Fruit fly (Drosophila melanogaster) whole organism, embryonic: ENCODE results near the gene mRpL33.
A peak's percentile ranks its signal among the peaks of the same experiment; 100 is the strongest.

ENCODE experiments used
- Ada2b ChIP-seq: fragments of 200-800 bp; sonication (Bioruptor generic); IDR thresholded peaks from 2 replicates; pipeline ENCODE4 v1.3.6; 2022; ENCODE audit warnings: missing biosample characterization, missing genetic modification characterization
- Atf6 ChIP-seq: fragments of 200-800 bp; sonication (Bioruptor generic); IDR thresholded peaks from 2 replicates; pipeline ENCODE4 v1.3.6; 2022; ENCODE audit warnings: missing biosample characterization, missing genetic modification characterization
- CG10462 ChIP-seq: fragments of 200-800 bp; sonication (Bioruptor generic); optimal IDR thresholded peaks from 2 replicates; lab custom pipeline; 2016; ENCODE audit warnings: missing biosample characterization, missing genetic modification characterization
- CG11456 ChIP-seq: fragments of 200-800 bp; sonication (Bioruptor generic); IDR thresholded peaks from 3 replicates; pipeline ENCODE4 v1.3.6; 2022; ENCODE audit warnings: missing biosample characterization, missing genetic modification characterization
- CG12155 ChIP-seq: fragments of 200-800 bp; sonication (Bioruptor generic); optimal IDR thresholded peaks from 3 replicates; lab custom pipeline; 2016; ENCODE audit warnings: missing biosample characterization, missing genetic modification characterization
- CG12942 ChIP-seq: fragments of 200-800 bp; sonication (Bioruptor generic); optimal IDR thresholded peaks from 3 replicates; lab custom pipeline; 2016; ENCODE audit warnings: missing biosample characterization, missing genetic modification characterization
- CG13775 ChIP-seq: fragments of 200-800 bp; sonication (Bioruptor generic); optimal IDR thresholded peaks from 3 replicates; lab custom pipeline; 2017; ENCODE audit warnings: missing biosample characterization, mild to moderate bottlenecking, missing genetic modification characterization
- CG14441 ChIP-seq: fragments of 200-800 bp; sonication (Bioruptor generic); IDR thresholded peaks from 2 replicates; pipeline ENCODE4 v1.3.6; 2022; ENCODE audit warnings: missing biosample characterization, missing genetic modification characterization
- CG1603 ChIP-seq: fragments of 200-800 bp; sonication (Bioruptor generic); optimal IDR thresholded peaks from 2 replicates; lab custom pipeline; 2019; ENCODE audit warnings: missing biosample characterization, mild to moderate bottlenecking, missing genetic modification characterization, moderate library complexity
- CG17568 ChIP-seq: fragments of 200-800 bp; sonication (Bioruptor generic); optimal IDR thresholded peaks from 2 replicates; lab custom pipeline; 2018; ENCODE audit warnings: missing biosample characterization, mild to moderate bottlenecking, missing genetic modification characterization, moderate library complexity
- CG17912 ChIP-seq: fragments of 200-800 bp; sonication (Bioruptor generic); optimal IDR thresholded peaks from 2 replicates; lab custom pipeline; 2018; ENCODE audit warnings: missing biosample characterization, mild to moderate bottlenecking, missing genetic modification characterization
- CG18011 ChIP-seq: fragments of 200-800 bp; sonication (Bioruptor generic); optimal IDR thresholded peaks from 2 replicates; lab custom pipeline; 2017; ENCODE audit warnings: missing biosample characterization, missing genetic modification characterization, mild to moderate bottlenecking, moderate library complexity, missing genotype
- CG2678 ChIP-seq: fragments of 200-800 bp; sonication (Bioruptor generic); optimal IDR thresholded peaks from 3 replicates; lab custom pipeline; 2019; ENCODE audit warnings: missing biosample characterization, mild to moderate bottlenecking, missing genetic modification characterization, moderate library complexity
- CG32767 ChIP-seq: fragments of 200-800 bp; sonication (Bioruptor generic); IDR thresholded peaks from 2 replicates; pipeline ENCODE4 v1.3.6; 2022; ENCODE audit warnings: missing biosample characterization, missing genetic modification characterization
- CG33213 ChIP-seq: fragments of 200-800 bp; sonication (Bioruptor generic); optimal IDR thresholded peaks from 3 replicates; lab custom pipeline; 2016; ENCODE audit warnings: missing biosample characterization, missing genetic modification characterization
- CG4328 ChIP-seq: fragments of 200-800 bp; sonication (Bioruptor generic); optimal IDR thresholded peaks from 3 replicates; lab custom pipeline; 2017; ENCODE audit warnings: missing biosample characterization, missing genetic modification reagents, missing genetic modification characterization
- CG4404 ChIP-seq: fragments of 200-800 bp; sonication (Bioruptor generic); IDR thresholded peaks from 2 replicates; pipeline ENCODE4 v1.3.6; 2022; ENCODE audit warnings: missing biosample characterization, missing genetic modification characterization
- CG4424 ChIP-seq: fragments of 200-800 bp; sonication (Bioruptor generic); optimal IDR thresholded peaks from 3 replicates; lab custom pipeline; 2016; ENCODE audit warnings: missing biosample characterization, missing genetic modification characterization
- CG5180 ChIP-seq: fragments of 200-800 bp; sonication (Bioruptor generic); optimal IDR thresholded peaks from 3 replicates; lab custom pipeline; 2017; ENCODE audit warnings: missing biosample characterization, missing genetic modification characterization, mild to moderate bottlenecking, moderate library complexity, missing genetic modification reagents
- CG6854 ChIP-seq: fragments of 200-800 bp; sonication (Bioruptor generic); optimal IDR thresholded peaks from 3 replicates; lab custom pipeline; 2017; ENCODE audit warnings: missing biosample characterization, mild to moderate bottlenecking, missing genetic modification characterization
- CG8944 ChIP-seq: fragments of 200-800 bp; sonication (Bioruptor generic); optimal IDR thresholded peaks from 3 replicates; lab custom pipeline; 2016; ENCODE audit warnings: missing biosample characterization, missing genetic modification characterization
- CG9932 ChIP-seq: fragments of 200-800 bp; sonication (Bioruptor generic); IDR thresholded peaks from 2 replicates; pipeline ENCODE4 v1.3.6; 2022; ENCODE audit warnings: missing biosample characterization, missing genetic modification characterization
- Dip2 ChIP-seq: fragments of 200-800 bp; sonication (Bioruptor generic); IDR thresholded peaks from 2 replicates; pipeline ENCODE4 v1.3.6; 2022; ENCODE audit warnings: missing biosample characterization, missing genetic modification characterization
- Doc3 ChIP-seq: fragments of 200-800 bp; sonication (Bioruptor generic); IDR thresholded peaks from 3 replicates; pipeline ENCODE4 v1.3.6; 2022; ENCODE audit warnings: missing biosample characterization, missing genetic modification characterization; ENCODE audit not compliant: partially characterized antibody
- Dref ChIP-seq: fragments of 200-800 bp; sonication (Bioruptor generic); IDR thresholded peaks from 2 replicates; pipeline ENCODE4 v1.3.6; 2022; ENCODE audit warnings: missing biosample characterization, missing genetic modification characterization
- Eip74EF ChIP-seq, 2 experiments: fragments of 200-800 bp in 1 of 2; fragments of >200 bp in 1 of 2; sonication (Bioruptor generic) in 1 of 2; optimal IDR thresholded peaks; 2 replicates each; lab custom pipeline; 2017 to 2019; ENCODE audit warnings: missing biosample characterization in 2 of 2, missing genetic modification characterization in 2 of 2, mild to moderate bottlenecking in 1 of 2, moderate library complexity in 1 of 2
- Ets65A ChIP-seq: fragments of 200-800 bp; sonication (Bioruptor generic); peaks from one replicate; lab custom pipeline; 2016; ENCODE audit warnings: missing biosample characterization, missing genetic modification characterization
- Fer1 ChIP-seq: fragments of 200-800 bp; sonication (Bioruptor generic); optimal IDR thresholded peaks from 2 replicates; lab custom pipeline; 2017; ENCODE audit warnings: missing biosample characterization, mild to moderate bottlenecking, missing genetic modification characterization
- Fer2 ChIP-seq: fragments of 200-800 bp; sonication (Bioruptor generic); optimal IDR thresholded peaks from 2 replicates; lab custom pipeline; 2018; ENCODE audit warnings: missing biosample characterization, mild to moderate bottlenecking, missing genetic modification characterization, moderate library complexity
- HLHmδ ChIP-seq: fragments of 200-800 bp; sonication (Bioruptor generic); optimal IDR thresholded peaks from 2 replicates; lab custom pipeline; 2018; ENCODE audit warnings: missing biosample characterization, mild to moderate bottlenecking, missing genetic modification characterization, moderate library complexity
- Hr51 ChIP-seq, 2 experiments: fragments of 200-800 bp; sonication (Bioruptor generic); optimal IDR thresholded peaks; 2 replicates in 1 of 2; 3 replicates in 1 of 2; lab custom pipeline; 2016 to 2018; ENCODE audit warnings: missing biosample characterization in 2 of 2, missing genetic modification characterization in 2 of 2, mild to moderate bottlenecking in 1 of 2, moderate library complexity in 1 of 2
- ac ChIP-seq: fragments of 200-800 bp; sonication (Bioruptor generic); optimal IDR thresholded peaks from 3 replicates; lab custom pipeline; 2017; ENCODE audit warnings: missing biosample characterization, mild to moderate bottlenecking, missing genetic modification characterization
- bbx ChIP-seq: fragments of 200-800 bp; sonication (Bioruptor generic); IDR thresholded peaks from 2 replicates; pipeline ENCODE4 v1.3.6; 2022; ENCODE audit warnings: missing biosample characterization, missing genetic modification characterization; ENCODE audit not compliant: partially characterized antibody
- cad ChIP-seq: fragments of >200 bp; optimal IDR thresholded peaks from 2 replicates; lab custom pipeline; 2017; ENCODE audit warnings: missing biosample characterization, missing genetic modification characterization
- chn ChIP-seq: fragments of 200-800 bp; sonication (Bioruptor generic); optimal IDR thresholded peaks from 2 replicates; lab custom pipeline; 2016; ENCODE audit warnings: missing biosample characterization, missing genetic modification characterization
- fd3F ChIP-seq: fragments of 200-800 bp; sonication (Bioruptor generic); optimal IDR thresholded peaks from 2 replicates; lab custom pipeline; 2018; ENCODE audit warnings: missing biosample characterization, mild to moderate bottlenecking, missing genetic modification characterization, moderate library complexity
- gcm ChIP-seq: fragments of 200-800 bp; sonication (Bioruptor generic); optimal IDR thresholded peaks from 2 replicates; lab custom pipeline; 2019; ENCODE audit warnings: missing biosample characterization, mild to moderate bottlenecking, missing genetic modification characterization, moderate library complexity
- gsb ChIP-seq: fragments of 200-800 bp; sonication (Bioruptor generic); IDR thresholded peaks from 2 replicates; pipeline ENCODE4 v1.3.6; 2022; ENCODE audit warnings: missing biosample characterization, missing genetic modification characterization
- hbn ChIP-seq: fragments of 200-800 bp; sonication (Bioruptor generic); IDR thresholded peaks from 2 replicates; pipeline ENCODE4 v1.3.6; 2022; ENCODE audit warnings: missing biosample characterization, missing genetic modification characterization; ENCODE audit not compliant: partially characterized antibody
- insv ChIP-seq, 2 experiments: fragments of 200-800 bp; sonication (Bioruptor generic); optimal IDR thresholded peaks; 3 replicates each; lab custom pipeline; 2016 to 2018; ENCODE audit warnings: missing biosample characterization in 2 of 2, missing genetic modification characterization in 2 of 2
- klu ChIP-seq: fragments of 200-800 bp; sonication (Bioruptor generic); IDR thresholded peaks from 2 replicates; pipeline ENCODE4 v1.3.6; 2022; ENCODE audit warnings: missing biosample characterization, missing genetic modification characterization
- oc ChIP-seq: fragments of 200-800 bp; sonication (Bioruptor generic); optimal IDR thresholded peaks from 2 replicates; lab custom pipeline; 2018; ENCODE audit warnings: missing biosample characterization, mild to moderate bottlenecking, missing genetic modification characterization, moderate library complexity
- peb ChIP-seq: fragments of 200-800 bp; sonication (Bioruptor generic); IDR thresholded peaks from 2 replicates; pipeline ENCODE4 v1.3.6; 2022; ENCODE audit warnings: missing biosample characterization, missing genetic modification characterization
- ranshi ChIP-seq: fragments of 200-800 bp; sonication (Bioruptor generic); IDR thresholded peaks from 2 replicates; pipeline ENCODE4 v1.3.6; 2022; ENCODE audit warnings: missing biosample characterization, missing genetic modification characterization
- tio ChIP-seq: fragments of 200-800 bp; sonication (Bioruptor generic); optimal IDR thresholded peaks from 2 replicates; lab custom pipeline; 2017; ENCODE audit warnings: missing biosample characterization, missing genetic modification characterization, inconsistent platforms
- trem ChIP-seq: fragments of 200-800 bp; optimal IDR thresholded peaks from 3 replicates; lab custom pipeline; 2019; ENCODE audit warnings: missing biosample characterization, mild to moderate bottlenecking, missing genetic modification characterization, moderate library complexity
- unpg ChIP-seq: fragments of 200-800 bp; sonication (Bioruptor generic); optimal IDR thresholded peaks from 3 replicates; lab custom pipeline; 2018; ENCODE audit warnings: missing biosample characterization, mild to moderate bottlenecking, missing genetic modification characterization, moderate library complexity
- wek ChIP-seq: fragments of 200-800 bp; sonication (Bioruptor generic); optimal IDR thresholded peaks from 3 replicates; lab custom pipeline; 2018; ENCODE audit warnings: missing biosample characterization, mild to moderate bottlenecking, missing genetic modification characterization, moderate library complexity
- zen ChIP-seq: fragments of 200-800 bp; sonication (Bioruptor generic); optimal IDR thresholded peaks from 3 replicates; lab custom pipeline; 2018; ENCODE audit warnings: missing biosample characterization, mild to moderate bottlenecking, missing genetic modification characterization, moderate library complexity
- zf30C ChIP-seq: fragments of 200-800 bp; sonication (Bioruptor generic); optimal IDR thresholded peaks from 3 replicates; lab custom pipeline; 2018; ENCODE audit warnings: missing biosample characterization, mild to moderate bottlenecking, missing genetic modification characterization

Gene mRpL33

dm6 chrX:4323911-4324368, 1.9 kb upstream of the mRpL33 start (continued):
- TF ChIP-seq tio: peak; percentile 72
- no peak for TF ChIP-seq HLHmδ (GFP tag; lab: Kevin White, UChicago)
- no peak for TF ChIP-seq CG8944 (GFP tag; lab: Kevin White, UChicago)
- TF ChIP-seq Ada2b (GFP tag; lab: Robert Waterston, UW): peak; percentile 55
- TF ChIP-seq CG33213 (GFP tag; lab: Kevin White, UChicago): no peak
- TF ChIP-seq Ets65A (GFP tag; lab: Kevin White, UChicago): peak; percentile 93
- no peak for TF ChIP-seq CG5180
- TF ChIP-seq hbn (GFP tag; lab: Robert Waterston, UW): no peak
- TF ChIP-seq CG10462 (GFP tag; lab: Kevin White, UChicago): no peak
- no peak for TF ChIP-seq chn
- TF ChIP-seq Fer2: no peak
- TF ChIP-seq CG32767 (GFP tag; lab: Robert Waterston, UW): no peak
- no peak for TF ChIP-seq bbx (GFP tag; lab: Robert Waterston, UW)
- peak; percentile 41; the same call in 1 of the 2 replicates for TF ChIP-seq ranshi
- peak; percentile 65 for TF ChIP-seq CG9932
- TF ChIP-seq Fer1 (GFP tag; lab: Kevin White, UChicago): peak; percentile 60
- no peak for TF ChIP-seq CG17912 (GFP tag; lab: Kevin White, UChicago)
- TF ChIP-seq CG11456 (GFP tag; lab: Robert Waterston, UW): peak; percentile 65
- TF ChIP-seq CG6854: peak; percentile 29
- peak; percentile 16; the same call in 1 of the 2 replicates for TF ChIP-seq Atf6
- no peak for TF ChIP-seq fd3F
- no peak for TF ChIP-seq CG12942
- TF ChIP-seq ac (GFP tag; lab: Kevin White, UChicago): no peak
- TF ChIP-seq peb (GFP tag; lab: Robert Waterston, UW): no peak
- no peak for TF ChIP-seq Dref
- TF ChIP-seq zen (tag; lab: Kevin White, UChicago): no peak
- peak; percentile 54 for TF ChIP-seq CG4424
- TF ChIP-seq CG4404 (GFP tag; lab: Robert Waterston, UW): no peak
- TF ChIP-seq Dip2 (GFP tag; lab: Robert Waterston, UW): no peak
- 0 out of 2 replicates have a peak, but pooled peaks have one; percentile 29 for TF ChIP-seq klu
- peak; percentile 3 for TF ChIP-seq trem (tag; lab: Kevin White, UChicago)
- no peak for TF ChIP-seq CG17568 (GFP tag; lab: Kevin White, UChicago)
- TF ChIP-seq gcm (GFP tag; lab: Kevin White, UChicago): peak; percentile 18
- TF ChIP-seq CG13775 (GFP tag; lab: Kevin White, UChicago): peak; percentile 64
- TF ChIP-seq cad: no peak
- TF ChIP-seq Hr51 (GFP tag; optimal IDR thresholded peaks at IDR 0.05; lab: Kevin White, UChicago): peak; percentile 10 to 74
- TF ChIP-seq Eip74EF (GFP tag; optimal IDR thresholded peaks at IDR 0.05; lab: Kevin White, UChicago): peak in 1 of 2 experiments; percentile 33
- TF ChIP-seq CG18011 (GFP tag; lab: Kevin White, UChicago): peak; percentile 27
- TF ChIP-seq CG2678 (tag; lab: Kevin White, UChicago): peak; percentile 81
- peak; percentile 41 for TF ChIP-seq CG4328
- peak; percentile 49; the same call in 1 of the 2 replicates for TF ChIP-seq CG14441 (GFP tag; lab: Robert Waterston, UW)
- TF ChIP-seq wek (GFP tag; lab: Kevin White, UChicago): no peak
- no peak for TF ChIP-seq insv (GFP tag; optimal IDR thresholded peaks at IDR 0.05; lab: Kevin White, UChicago)
- peak; percentile 21 for TF ChIP-seq CG1603 (tag; lab: Kevin White, UChicago)
- TF ChIP-seq oc (tag; lab: Kevin White, UChicago): no peak
- peak; percentile 69 for TF ChIP-seq unpg (GFP tag; lab: Kevin White, UChicago)
- peak; percentile 38; the same call in 1 of the 2 replicates for TF ChIP-seq gsb (GFP tag; lab: Robert Waterston, UW)
- TF ChIP-seq zf30C (GFP tag; lab: Kevin White, UChicago): peak; percentile 39
- TF ChIP-seq CG12155: peak; percentile 49
- no peak for TF ChIP-seq Doc3 (GFP tag; lab: Robert Waterston, UW)
